Fruit fly (Drosophila melanogaster): ENCODE results near the gene Psa.

- no peak for TF ChIP-seq CTCF (optimal IDR thresholded peaks at IDR 0.05)
- TF ChIP-seq CG8478 (optimal IDR thresholded peaks at IDR 0.05): no peak
Measured at dm6 chr3L:1569966-1570276, 67.3 kb downstream of the Psa start.

Data from S2 (cell line).